Worm (Caenorhabditis elegans) whole organism, L4/young adult: ENCODE measurements around the gene daz-1.

Source experiments
- W03F9.2 ChIP-seq: fragments of 150-350 bp; optimal IDR thresholded peaks from 2 replicates; lab custom pipeline; 2014; ENCODE audit warnings: missing biosample characterization, missing genetic modification characterization
- dao-5 ChIP-seq: sonication (generic microtip); optimal IDR thresholded peaks from 2 replicates; lab custom pipeline; 2016; ENCODE audit warnings: missing genotype, missing genetic modification characterization, moderate library complexity, missing compliant biosample characterization
- him-1 ChIP-seq: sonication (generic microtip); optimal IDR thresholded peaks from 2 replicates; lab custom pipeline; 2016; ENCODE audit warnings: missing genotype, missing genetic modification reagents, missing genetic modification characterization, missing compliant biosample characterization

ce11 chrII:5418929-5419328 lies 37.2 kb upstream of the daz-1 start, which contains the start of gene EEED8.15:
- no peak for TF ChIP-seq him-1 (tag; lab: Kevin White, UChicago)
- TF ChIP-seq dao-5, result no peak
- TF ChIP-seq W03F9.2, result no peak
